Worm (Caenorhabditis elegans): ENCODE measurements around the gene apc-17.

The apc-17 gene

ce11 chrII:11150976-11151375, 43.0 kb downstream of the apc-17 start:
- TF ChIP-seq ztf-28 (GFP tag; IDR thresholded peaks at IDR 0.05) (no peak), nfyb-1 (GFP tag; IDR thresholded peaks at IDR 0.05) (0 out of 2 replicates have a peak, but pooled peaks have one; percentile 44), atf-7 (tag; optimal IDR thresholded peaks at IDR 0.05) (peak; percentile 59), B0336.3 (GFP tag; IDR thresholded peaks at IDR 0.05) (peak; percentile 41; the same call in 1 of the 2 replicates), D2030.7 (GFP tag; IDR thresholded peaks at IDR 0.05) (no peak), ceh-100 (GFP tag; IDR thresholded peaks at IDR 0.05) (no peak), Y56A3A.18 (GFP tag; IDR thresholded peaks at IDR 0.05) (no peak), let-526 (GFP tag; IDR thresholded peaks at IDR 0.05) (peak; percentile 48; the same call in 1 of the 2 replicates), tbp1 (GFP tag; optimal IDR thresholded peaks at IDR 0.05) (peak; percentile 34), B0261.1 (tag; optimal IDR thresholded peaks at IDR 0.05) (no peak), lsl-1 (GFP tag; optimal IDR thresholded peaks at IDR 0.05) (no peak), F37B4.10 (GFP tag; IDR thresholded peaks at IDR 0.05) (no peak), attf-5 (GFP tag; optimal IDR thresholded peaks at IDR 0.05) (peak; percentile 7), B0035.1 (tag; optimal IDR thresholded peaks at IDR 0.05) (no peak), nhr-80 (tag; optimal IDR thresholded peaks at IDR 0.05) (peak; percentile 81), tbx-9 (tag; optimal IDR thresholded peaks at IDR 0.05; ENCODE audit: borderline replicate concordance) (no peak), Y53F4B.3 (GFP tag; IDR thresholded peaks at IDR 0.05) (no peak), hrde-1 (tag; optimal IDR thresholded peaks at IDR 0.05; ENCODE audit: borderline replicate concordance) (no peak), Y79H2A.3 (GFP tag; conservative IDR thresholded peaks at IDR 0.05) (no peak), aptf-2 (GFP tag; conservative IDR thresholded peaks at IDR 0.05) (no peak), ztf-6 (GFP tag; IDR thresholded peaks at IDR 0.05) (no peak), pbrm-1 (GFP tag; IDR thresholded peaks at IDR 0.05) (no peak), ets-4 (GFP tag; optimal IDR thresholded peaks at IDR 0.05) (peak; percentile 40), C06A6.2 (GFP tag; conservative IDR thresholded peaks at IDR 0.05) (no peak), mel-28 (tag; optimal IDR thresholded peaks at IDR 0.05; ENCODE audit: borderline replicate concordance) (no peak), T26A5.8 (tag; optimal IDR thresholded peaks at IDR 0.05) (no peak), tlf-1 (GFP tag; optimal IDR thresholded peaks at IDR 0.05) (peak; percentile 42), F57C9.4 (tag; optimal IDR thresholded peaks at IDR 0.05) (no peak), attf-6 (GFP tag; IDR thresholded peaks at IDR 0.05) (no peak), lag-1 (GFP tag; IDR thresholded peaks at IDR 0.05) (no peak), B0019.2 (GFP tag; conservative IDR thresholded peaks at IDR 0.05) (no peak), Y53G8AR.9 (GFP tag; conservative IDR thresholded peaks at IDR 0.05) (peak; percentile 69; the same call in 1 of the 2 replicates), rec-8 (tag; optimal IDR thresholded peaks at IDR 0.05) (no peak), K12H6.12 (tag; optimal IDR thresholded peaks at IDR 0.05) (no peak), let-607 (tag; optimal IDR thresholded peaks at IDR 0.05) (peak in 1 of 2 experiments; percentile 17), egl-44 (GFP tag; IDR thresholded peaks at IDR 0.05) (no peak), chd-7 (tag; optimal IDR thresholded peaks at IDR 0.05) (peak; percentile 33), dox-1 (GFP tag; IDR thresholded peaks at IDR 0.05) (0 out of 2 replicates have a peak, but pooled peaks have one; percentile 24), hlh-26 (GFP tag; conservative IDR thresholded peaks at IDR 0.05) (no peak), sea-2 (GFP tag; IDR thresholded peaks at IDR 0.05) (no peak), lin-26 (GFP tag; IDR thresholded peaks at IDR 0.05) (no peak), bed-2 (GFP tag; IDR thresholded peaks at IDR 0.05) (no peak), mxl-1 (tag; optimal IDR thresholded peaks at IDR 0.05) (no peak), K11D2.4 (GFP tag; IDR thresholded peaks at IDR 0.05) (0 out of 2 replicates have a peak, but pooled peaks have one; percentile 28), ceh-27 (GFP tag; optimal IDR thresholded peaks at IDR 0.05) (no peak), hsf-1 (GFP tag; IDR thresholded peaks at IDR 0.05) (peak; percentile 64; the same call in 1 of the 2 replicates), F10E7.11 (tag; optimal IDR thresholded peaks at IDR 0.05) (no peak), mcd-1 (GFP tag; IDR thresholded peaks at IDR 0.05) (no peak)

Measured in whole organism, young adult.